Worm (Caenorhabditis elegans): Measurements from ENCODE around the gene T27E9.6.

Gene T27E9.6

ce11 chrIII:13484024-13484423 lies 7.4 kb upstream of the T27E9.6 start, which contains the start of gene acc-4:
Gene acc-4, minus strand, starts transcription at chrIII:13484124.
- no peak for TF ChIP-seq him-1 (tag; optimal IDR thresholded peaks at IDR 0.05)
- no peak for TF ChIP-seq W03F9.2 (tag; optimal IDR thresholded peaks at IDR 0.05)
- no peak for TF ChIP-seq dao-5 (tag; optimal IDR thresholded peaks at IDR 0.05)

ce11 chrIII:13474482-13474881 lies 2.1 kb downstream of the T27E9.6 start:
- no peak for TF ChIP-seq him-1 (tag; optimal IDR thresholded peaks at IDR 0.05)
- TF ChIP-seq W03F9.2 (tag; optimal IDR thresholded peaks at IDR 0.05), result no peak
- no peak for TF ChIP-seq dao-5 (tag; optimal IDR thresholded peaks at IDR 0.05)

- no peak for TF ChIP-seq him-1 (tag; optimal IDR thresholded peaks at IDR 0.05)
- TF ChIP-seq W03F9.2 (tag; optimal IDR thresholded peaks at IDR 0.05), result no peak
- TF ChIP-seq dao-5 (tag; optimal IDR thresholded peaks at IDR 0.05), result no peak
Measured at ce11 chrIII:13471504-13471903, 5.1 kb downstream of the T27E9.6 start, which contains the start of gene pssy-2. Gene pssy-2, plus strand, starts transcription at chrIII:13471804.

- TF ChIP-seq dao-5 (tag; optimal IDR thresholded peaks at IDR 0.05) (no peak), him-1 (tag; optimal IDR thresholded peaks at IDR 0.05) (peak; percentile 6), W03F9.2 (tag; optimal IDR thresholded peaks at IDR 0.05) (peak; percentile 87)
Measured at ce11 chrIII:13465918-13466592, 10.5 kb downstream of the T27E9.6 start, which contains the start of gene cdk-5. Gene cdk-5, minus strand, starts transcription at chrIII:13466342.

- TF ChIP-seq dao-5 (tag; optimal IDR thresholded peaks at IDR 0.05), result peak; percentile 75
- TF ChIP-seq him-1 (tag; optimal IDR thresholded peaks at IDR 0.05), result peak; percentile 41
- TF ChIP-seq W03F9.2 (tag; optimal IDR thresholded peaks at IDR 0.05), result peak; percentile 40
Measured at ce11 chrIII:13464493-13465362, 11.9 kb downstream of the T27E9.6 start, which contains the start of gene kel-3. Gene kel-3, plus strand, starts transcription at chrIII:13464820.

ce11 chrIII:13462965-13463783 lies 13.4 kb downstream of the T27E9.6 start, which contains the start of gene ant-1.1:
Gene ant-1.1, plus strand, starts transcription at chrIII:13463163.
- TF ChIP-seq him-1 (tag; optimal IDR thresholded peaks at IDR 0.05) (peak; percentile 38), W03F9.2 (tag; optimal IDR thresholded peaks at IDR 0.05) (peak; percentile 88), dao-5 (tag; optimal IDR thresholded peaks at IDR 0.05) (no peak)

ce11 chrIII:13462138-13462634 lies 14.4 kb downstream of the T27E9.6 start, which contains the start of the genes abcf-2 and T27E9.2:
Gene abcf-2, minus strand, starts transcription at chrIII:13462238.
Gene T27E9.2, minus strand, starts transcription at chrIII:13462584.
- TF ChIP-seq dao-5 (tag; optimal IDR thresholded peaks at IDR 0.05) (no peak), W03F9.2 (tag; optimal IDR thresholded peaks at IDR 0.05) (no peak), him-1 (tag; optimal IDR thresholded peaks at IDR 0.05) (no peak)

- TF ChIP-seq dao-5 (tag; optimal IDR thresholded peaks at IDR 0.05), result no peak
- no peak for TF ChIP-seq W03F9.2 (tag; optimal IDR thresholded peaks at IDR 0.05)
Measured at ce11 chrIII:13461535-13461934, 15.0 kb downstream of the T27E9.6 start.

ce11 chrIII:13458978-13459596 lies 17.5 kb downstream of the T27E9.6 start, which contains the start of gene tag-164:
Gene tag-164, plus strand, starts transcription at chrIII:13459546.
- TF ChIP-seq him-1 (tag; optimal IDR thresholded peaks at IDR 0.05) (no peak), W03F9.2 (tag; optimal IDR thresholded peaks at IDR 0.05) (no peak), dao-5 (tag; optimal IDR thresholded peaks at IDR 0.05) (no peak)

- no peak for TF ChIP-seq dao-5 (tag; optimal IDR thresholded peaks at IDR 0.05)
- TF ChIP-seq W03F9.2 (tag; optimal IDR thresholded peaks at IDR 0.05), result no peak
- no peak for TF ChIP-seq him-1 (tag; optimal IDR thresholded peaks at IDR 0.05)
Measured at ce11 chrIII:13457305-13457704, 19.3 kb downstream of the T27E9.6 start.

- no peak for TF ChIP-seq W03F9.2 (tag; optimal IDR thresholded peaks at IDR 0.05)
- TF ChIP-seq dao-5 (tag; optimal IDR thresholded peaks at IDR 0.05), result no peak
- no peak for TF ChIP-seq him-1 (tag; optimal IDR thresholded peaks at IDR 0.05)
Measured at ce11 chrIII:13455816-13456215, 20.8 kb downstream of the T27E9.6 start.

- TF ChIP-seq dao-5 (tag; optimal IDR thresholded peaks at IDR 0.05), result no peak
- TF ChIP-seq him-1 (tag; optimal IDR thresholded peaks at IDR 0.05), result no peak
- no peak for TF ChIP-seq W03F9.2 (tag; optimal IDR thresholded peaks at IDR 0.05)
Measured at ce11 chrIII:13455207-13455606, 21.4 kb downstream of the T27E9.6 start, which contains the start of gene cua-1. Gene cua-1, minus strand, starts transcription at chrIII:13455307.
